Fruit fly (Drosophila melanogaster) whole organism, wandering third instar larva: Measurements from ENCODE around the gene nAChRalpha7.

Experiments used
- Abd-B ChIP-seq: fragments of >200 bp; optimal IDR thresholded peaks from 2 replicates; lab custom pipeline; 2017; ENCODE audit warnings: missing biosample characterization, missing genetic modification characterization
- CG9705 ChIP-seq: fragments of 200-800 bp; sonication (Bioruptor generic); optimal IDR thresholded peaks from 2 replicates; lab custom pipeline; 2018; ENCODE audit warnings: missing biosample characterization, mild to moderate bottlenecking, missing genetic modification characterization
- CrebA ChIP-seq: fragments of 200-800 bp; sonication (Bioruptor generic); optimal IDR thresholded peaks from 2 replicates; lab custom pipeline; 2016; ENCODE audit warnings: missing biosample characterization, mild to moderate bottlenecking, missing genetic modification characterization, borderline replicate concordance
- Dfd ChIP-seq: fragments of >200 bp; optimal IDR thresholded peaks from 2 replicates; lab custom pipeline; 2017; ENCODE audit warnings: missing biosample characterization, missing genetic modification characterization
- Dif ChIP-seq: fragments of 200-275, 200-300 bp; sonication (Bioruptor generic); optimal IDR thresholded peaks from 2 replicates; lab custom pipeline; 2018; ENCODE audit warnings: missing biosample characterization, missing genetic modification characterization; ENCODE audit not compliant: partially characterized antibody
- GATAd ChIP-seq: sonication (Bioruptor generic); optimal IDR thresholded peaks from 2 replicates; lab custom pipeline; 2016; ENCODE audit warnings: missing biosample characterization, missing genetic modification characterization
- HLH106 ChIP-seq: fragments of 200-800 bp; optimal IDR thresholded peaks from 3 replicates; lab custom pipeline; 2019; ENCODE audit warnings: missing biosample characterization, mild to moderate bottlenecking, missing genetic modification characterization, moderate library complexity
- Hnf4 ChIP-seq: fragments of 200-800 bp; sonication (Bioruptor generic); optimal IDR thresholded peaks from 2 replicates; lab custom pipeline; 2016; ENCODE audit warnings: missing biosample characterization, mild to moderate bottlenecking, missing genetic modification characterization
- Mio ChIP-seq: sonication (Bioruptor generic); optimal IDR thresholded peaks from 2 replicates; lab custom pipeline; 2016; ENCODE audit warnings: missing biosample characterization, missing genetic modification characterization
- Myc ChIP-seq: fragments of >200 bp; optimal IDR thresholded peaks from 2 replicates; lab custom pipeline; 2017
- N ChIP-seq: fragments of >200 bp; optimal IDR thresholded peaks from 2 replicates; lab custom pipeline; 2018; ENCODE audit warnings: missing biosample characterization, missing external identifiers, missing genetic modification characterization
- OdsH ChIP-seq: fragments of 200-800 bp; sonication (Bioruptor generic); optimal IDR thresholded peaks from 2 replicates; lab custom pipeline; 2016; ENCODE audit warnings: missing biosample characterization, mild to moderate bottlenecking, missing genetic modification characterization
- Rel ChIP-seq, 2 experiments: fragments of 200-800 bp; sonication (Bioruptor generic) in 1 of 2; optimal IDR thresholded peaks; 2 replicates in 1 of 2; 3 replicates in 1 of 2; lab custom pipeline; 2016 to 2019; ENCODE audit warnings: mild to moderate bottlenecking in 2 of 2, missing biosample characterization in 2 of 2, missing genetic modification characterization in 2 of 2, moderate library complexity in 1 of 2
- Sp1 ChIP-seq: fragments of 200-800 bp; sonication (Bioruptor generic); optimal IDR thresholded peaks from 3 replicates; lab custom pipeline; 2019; ENCODE audit warnings: missing biosample characterization, mild to moderate bottlenecking, missing genetic modification characterization, moderate library complexity
- Vsx2 ChIP-seq: fragments of 200-300, 225-300 bp; sonication (Bioruptor generic); optimal IDR thresholded peaks from 2 replicates; lab custom pipeline; 2018; ENCODE audit warnings: missing biosample characterization, missing genetic modification characterization; ENCODE audit not compliant: partially characterized antibody
- br ChIP-seq: fragments of 200-800 bp; sonication (Bioruptor generic); optimal IDR thresholded peaks from 2 replicates; lab custom pipeline; 2016; ENCODE audit warnings: missing biosample characterization, missing genetic modification characterization
- brk ChIP-seq: fragments of 200-800 bp; sonication (Bioruptor generic); optimal IDR thresholded peaks from 2 replicates; lab custom pipeline; 2016; ENCODE audit warnings: missing biosample characterization, mild to moderate bottlenecking, missing genetic modification characterization
- dsf ChIP-seq: sonication (Bioruptor generic); optimal IDR thresholded peaks from 2 replicates; lab custom pipeline; 2016; ENCODE audit warnings: missing biosample characterization, missing genetic modification characterization, borderline replicate concordance
- ey ChIP-seq: fragments of 200-800 bp; sonication (Bioruptor generic); optimal IDR thresholded peaks from 2 replicates; lab custom pipeline; 2016; ENCODE audit warnings: missing biosample characterization, missing genetic modification characterization
- foxo ChIP-seq, 2 experiments: fragments of 200-800 bp; sonication (Bioruptor generic); optimal IDR thresholded peaks; 2 replicates in 1 of 2; 3 replicates in 1 of 2; lab custom pipeline; 2016 to 2017; ENCODE audit warnings: missing biosample characterization in 2 of 2, missing genetic modification characterization in 2 of 2
- fru ChIP-seq: fragments of 200-800 bp; sonication (Bioruptor generic); optimal IDR thresholded peaks from 3 replicates; lab custom pipeline; 2016; ENCODE audit warnings: missing biosample characterization, mild to moderate bottlenecking, missing genetic modification characterization
- h ChIP-seq: fragments of 200-800 bp; sonication (Bioruptor generic); optimal IDR thresholded peaks from 3 replicates; lab custom pipeline; 2016; ENCODE audit warnings: missing biosample characterization, mild to moderate bottlenecking, missing genetic modification characterization
- jim ChIP-seq: fragments of 175-275, 200-325 bp; sonication (Bioruptor generic); optimal IDR thresholded peaks from 2 replicates; lab custom pipeline; 2016; ENCODE audit warnings: missing biosample characterization, mild to moderate bottlenecking, missing genetic modification characterization
- lola ChIP-seq: fragments of >200 bp; optimal IDR thresholded peaks from 2 replicates; lab custom pipeline; 2017; ENCODE audit warnings: missing biosample characterization, missing genetic modification characterization
- pan ChIP-seq: fragments of >200 bp; optimal IDR thresholded peaks from 2 replicates; lab custom pipeline; 2017
- psq ChIP-seq: fragments of 200-800 bp; sonication (Bioruptor generic); optimal IDR thresholded peaks from 3 replicates; lab custom pipeline; 2017; ENCODE audit warnings: missing biosample characterization, mild to moderate bottlenecking, missing genetic modification characterization, moderate library complexity
- rgr ChIP-seq: fragments of 200-800 bp; sonication (Bioruptor generic); optimal IDR thresholded peaks from 3 replicates; lab custom pipeline; 2016; ENCODE audit warnings: missing biosample characterization, mild to moderate bottlenecking, missing genetic modification characterization
- sage ChIP-seq: fragments of 200-800 bp; sonication (Bioruptor generic); optimal IDR thresholded peaks from 2 replicates; lab custom pipeline; 2016; ENCODE audit warnings: missing biosample characterization, mild to moderate bottlenecking, missing genetic modification characterization
- sv ChIP-seq: fragments of 200-800 bp; sonication (Bioruptor generic); optimal IDR thresholded peaks from 3 replicates; lab custom pipeline; 2016; ENCODE audit warnings: missing biosample characterization, missing genetic modification characterization
- tai ChIP-seq: sonication (Bioruptor generic); optimal IDR thresholded peaks from 2 replicates; lab custom pipeline; 2016; ENCODE audit warnings: missing biosample characterization, missing genetic modification characterization
- usp ChIP-seq: fragments of >200 bp; optimal IDR thresholded peaks from 2 replicates; lab custom pipeline; 2017; ENCODE audit warnings: missing biosample characterization, missing genetic modification characterization

Gene nAChRalpha7

DNA sequence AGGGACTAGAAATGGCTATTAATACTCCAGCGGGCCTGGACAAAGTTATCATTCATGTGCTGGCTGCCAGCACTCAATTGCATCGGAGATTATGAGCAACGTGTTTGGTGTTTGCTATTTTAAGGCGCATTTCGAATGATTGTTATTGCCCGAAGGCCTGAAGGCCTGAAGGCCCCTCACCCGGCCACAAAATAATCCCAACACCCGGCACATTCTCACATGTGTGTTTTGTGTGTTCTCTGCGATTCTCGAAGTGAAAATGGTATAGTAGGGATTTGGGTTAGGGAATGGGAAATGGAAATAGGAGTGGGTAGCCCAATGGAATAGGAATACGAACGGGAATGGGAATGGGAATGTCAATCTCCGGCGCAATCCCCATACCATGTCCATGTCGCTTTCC is 29.3 kb downstream of the nAChRalpha7 start:
- no peak for TF ChIP-seq Dif (GFP tag; lab: Kevin White, UChicago)

dm6 chrX:19317058-19317767 is 31.0 kb downstream of the nAChRalpha7 start:
- TF ChIP-seq sv (GFP tag; lab: Kevin White, UChicago): peak; percentile 10
- peak; percentile 27 for TF ChIP-seq Sp1 (GFP tag; lab: Kevin White, UChicago)
- no peak for TF ChIP-seq Dif (GFP tag; lab: Kevin White, UChicago)
- no peak for TF ChIP-seq brk (GFP tag; lab: Kevin White, UChicago)
- TF ChIP-seq Myc (lab: Kevin White, UChicago): no peak
- TF ChIP-seq tai (GFP tag; lab: Kevin White, UChicago): no peak
- no peak for TF ChIP-seq GATAd (GFP tag; lab: Kevin White, UChicago)
- no peak for TF ChIP-seq dsf (GFP tag; lab: Kevin White, UChicago)
- TF ChIP-seq pan (lab: Kevin White, UChicago): no peak
- TF ChIP-seq psq (GFP tag; lab: Kevin White, UChicago): peak; percentile 9
- no peak for TF ChIP-seq rgr (GFP tag; lab: Kevin White, UChicago)
- TF ChIP-seq foxo (GFP tag; optimal IDR thresholded peaks at IDR 0.05; lab: Kevin White, UChicago): peak in 1 of 2 experiments; percentile 22
- no peak for TF ChIP-seq N (GFP tag; lab: Kevin White, UChicago)
- TF ChIP-seq Hnf4 (GFP tag; lab: Kevin White, UChicago): no peak
- no peak for TF ChIP-seq CrebA (GFP tag; lab: Kevin White, UChicago)
- TF ChIP-seq jim (GFP tag; lab: Kevin White, UChicago): no peak
- TF ChIP-seq br (GFP tag; lab: Kevin White, UChicago): no peak
- TF ChIP-seq Vsx2 (GFP tag; lab: Kevin White, UChicago): no peak
- no peak for TF ChIP-seq usp (GFP tag; lab: Kevin White, UChicago)
- TF ChIP-seq fru (GFP tag; lab: Kevin White, UChicago): no peak
- no peak for TF ChIP-seq sage
- no peak for TF ChIP-seq lola (GFP tag; lab: Kevin White, UChicago)
- TF ChIP-seq Abd-B (GFP tag; lab: Kevin White, UChicago): no peak
- TF ChIP-seq HLH106 (tag; lab: Kevin White, UChicago): peak; percentile 41
- TF ChIP-seq Rel (GFP tag; optimal IDR thresholded peaks at IDR 0.05; lab: Kevin White, UChicago): no peak
- TF ChIP-seq Rel (tag; optimal IDR thresholded peaks at IDR 0.05; lab: Kevin White, UChicago): no peak
- TF ChIP-seq Dfd (GFP tag; lab: Kevin White, UChicago): no peak

DNA sequence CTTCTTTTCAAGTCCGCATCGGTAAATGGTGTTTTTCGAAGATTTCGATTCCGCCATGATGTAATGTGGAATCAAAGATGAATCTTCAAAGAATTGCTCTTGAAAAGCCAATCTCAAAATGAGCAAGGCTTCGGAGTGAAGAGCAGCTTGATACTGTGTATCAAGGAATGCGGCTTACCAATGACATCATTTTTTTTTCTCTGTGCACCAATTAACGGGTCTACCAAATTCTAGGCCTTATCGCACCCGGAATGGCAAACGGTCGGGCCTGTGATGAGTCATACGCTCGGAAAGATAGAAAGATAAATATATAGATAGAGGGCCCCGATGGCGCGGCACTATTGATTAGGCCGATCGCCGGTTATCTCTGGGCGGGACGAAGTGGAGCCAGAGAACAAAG is 31.7 kb downstream of the nAChRalpha7 start:
- TF ChIP-seq Dif (GFP tag; lab: Kevin White, UChicago): no peak
- TF ChIP-seq CrebA (GFP tag; lab: Kevin White, UChicago): no peak
- TF ChIP-seq ey (GFP tag; lab: Kevin White, UChicago): peak; percentile 42
- no peak for TF ChIP-seq Mio (GFP tag; lab: Kevin White, UChicago)
- peak; percentile 36 for TF ChIP-seq h (GFP tag; lab: Kevin White, UChicago)
- TF ChIP-seq Dfd (GFP tag; lab: Kevin White, UChicago): no peak
- TF ChIP-seq br (GFP tag; lab: Kevin White, UChicago): peak; percentile 36
- no peak for TF ChIP-seq CG9705 (GFP tag; lab: Kevin White, UChicago)
- peak; percentile 12 for TF ChIP-seq OdsH (GFP tag; lab: Kevin White, UChicago)
- peak in 1 of 2 experiments; percentile 31 for TF ChIP-seq foxo (GFP tag; optimal IDR thresholded peaks at IDR 0.05; lab: Kevin White, UChicago)

DNA sequence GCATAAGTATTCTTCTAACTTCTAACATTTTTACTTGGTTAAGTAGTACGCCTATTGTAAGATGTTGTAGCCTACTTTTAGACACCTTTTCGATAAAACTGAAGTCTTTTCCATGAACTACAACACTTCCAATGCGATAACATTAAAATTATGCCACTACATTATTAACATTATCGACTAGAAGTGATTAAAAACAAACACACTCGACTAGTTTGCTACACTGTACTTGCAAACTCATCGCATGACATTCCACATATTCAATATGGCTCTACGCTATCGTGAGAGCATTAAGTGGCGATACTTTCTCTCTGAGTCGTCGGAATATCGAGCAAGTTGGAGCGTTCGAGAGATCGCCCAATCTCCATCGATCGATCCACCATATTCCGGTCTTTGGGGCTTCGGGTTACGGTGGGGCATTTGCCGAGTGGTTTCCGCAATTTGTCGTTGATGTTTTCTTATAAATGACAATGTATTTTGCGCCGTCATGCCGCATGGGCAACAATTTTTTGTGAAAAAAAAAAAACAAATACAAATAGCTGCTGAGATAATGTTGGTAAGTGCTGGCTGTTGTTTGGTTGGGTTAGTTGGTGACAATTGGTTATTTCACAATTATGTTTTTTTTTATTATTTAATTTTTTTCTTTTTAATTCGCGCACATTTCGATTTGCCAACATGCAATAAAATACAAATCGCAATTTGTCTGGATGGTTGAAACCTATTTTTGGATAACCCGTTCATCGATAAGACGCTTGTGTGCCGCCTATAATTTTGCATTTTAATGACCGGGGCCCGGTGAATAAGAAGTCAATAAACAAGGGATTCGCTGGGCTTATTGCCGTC is 32.6 kb downstream of the nAChRalpha7 start:
- TF ChIP-seq Mio (GFP tag; lab: Kevin White, UChicago): no peak
- TF ChIP-seq Rel (GFP tag; optimal IDR thresholded peaks at IDR 0.05; lab: Kevin White, UChicago): no peak
- peak; percentile 28 for TF ChIP-seq Rel (tag; optimal IDR thresholded peaks at IDR 0.05; lab: Kevin White, UChicago)
